Worm (Caenorhabditis elegans): ENCODE data around the gene ZK856.19.

ZK856.19 gene

DNA sequence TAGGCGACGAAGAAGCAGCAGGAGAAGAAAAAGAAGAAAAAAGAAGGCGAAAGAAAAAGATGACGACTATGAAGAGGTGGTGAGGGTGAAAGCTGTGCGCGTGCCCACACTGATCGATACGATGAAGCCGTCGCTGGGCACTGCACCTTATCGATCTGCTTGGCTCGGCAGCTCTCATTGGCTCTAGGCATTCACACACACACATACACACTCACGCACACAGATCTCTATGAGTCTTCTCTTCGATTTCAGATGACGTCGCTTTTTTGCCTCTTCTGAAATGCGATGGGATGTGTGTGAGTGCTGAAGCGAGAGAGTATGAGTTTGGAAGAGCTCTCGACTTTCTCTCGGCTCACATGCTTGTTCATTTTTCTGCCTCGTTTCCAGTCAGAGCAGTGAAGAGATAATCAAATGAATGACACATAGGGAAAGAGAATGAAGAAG, 30.1 kb downstream of the ZK856.19 start (continued):
- peak; percentile 83 for TF ChIP-seq K12H6.12 (tag; optimal IDR thresholded peaks at IDR 0.05)
- no peak for TF ChIP-seq ceh-58 (GFP tag; IDR thresholded peaks at IDR 0.05)
- no peak for TF ChIP-seq mes-4 (tag; optimal IDR thresholded peaks at IDR 0.05)
- TF ChIP-seq fkh-3 (tag; optimal IDR thresholded peaks at IDR 0.05), result no peak
- no peak for TF ChIP-seq sea-2 (GFP tag; IDR thresholded peaks at IDR 0.05)
- TF ChIP-seq repo-1 (tag; optimal IDR thresholded peaks at IDR 0.05), result no peak
- TF ChIP-seq F55B11.4 (tag; optimal IDR thresholded peaks at IDR 0.05; ENCODE audit: borderline replicate concordance, insufficient read depth), result no peak
- TF ChIP-seq Y53F4B.3 (GFP tag; IDR thresholded peaks at IDR 0.05), result no peak
- TF ChIP-seq pha-4 (tag; optimal IDR thresholded peaks at IDR 0.05), result no peak
- no peak for TF ChIP-seq sdz-38 (tag; optimal IDR thresholded peaks at IDR 0.05)
- TF ChIP-seq nfyb-1 (GFP tag; IDR thresholded peaks at IDR 0.05), result peak; percentile 85
- no peak for TF ChIP-seq B0261.1 (tag; optimal IDR thresholded peaks at IDR 0.05)
- no peak for TF ChIP-seq nhr-179 (tag; optimal IDR thresholded peaks at IDR 0.05)
- no peak for TF ChIP-seq ama-1 (optimal IDR thresholded peaks at IDR 0.05)
- TF ChIP-seq ama-1 (GFP tag; optimal IDR thresholded peaks at IDR 0.05), result no peak
- no peak for TF ChIP-seq ztf-26 (tag; optimal IDR thresholded peaks at IDR 0.05)
- no peak for TF ChIP-seq cebp-1 (GFP tag; IDR thresholded peaks at IDR 0.05)
- TF ChIP-seq cebp-1 (tag; optimal IDR thresholded peaks at IDR 0.05), result peak; percentile 71
- no peak for TF ChIP-seq ets-4 (GFP tag; optimal IDR thresholded peaks at IDR 0.05)
- peak; percentile 58 for TF ChIP-seq ceh-27 (GFP tag; optimal IDR thresholded peaks at IDR 0.05)
- TF ChIP-seq gei-17 (GFP tag; optimal IDR thresholded peaks at IDR 0.05), result no peak
- TF ChIP-seq ceh-79 (tag; optimal IDR thresholded peaks at IDR 0.05), result no peak
- TF ChIP-seq hsf-1 (GFP tag; IDR thresholded peaks at IDR 0.05), result no peak
- TF ChIP-seq ekl-4 (GFP tag; IDR thresholded peaks at IDR 0.05), result no peak
- no peak for TF ChIP-seq Y56A3A.18 (GFP tag; IDR thresholded peaks at IDR 0.05)
- no peak for TF ChIP-seq ceh-100 (GFP tag; IDR thresholded peaks at IDR 0.05)
- no peak for TF ChIP-seq egrh-3 (GFP tag; IDR thresholded peaks at IDR 0.05)
- TF ChIP-seq lin-40 (tag; optimal IDR thresholded peaks at IDR 0.05), result peak; percentile 63
- peak in 1 of 3 experiments; percentile 41 for TF ChIP-seq lin-35 (GFP tag; optimal IDR thresholded peaks at IDR 0.05)
- no peak for TF ChIP-seq snpc-4 (GFP tag; optimal IDR thresholded peaks at IDR 0.05)
- TF ChIP-seq snpc-4 (tag; optimal IDR thresholded peaks at IDR 0.05), result peak in 1 of 4 experiments; percentile 5
- 0 out of 2 replicates have a peak, but pooled peaks have one; percentile 51 for TF ChIP-seq dox-1 (GFP tag; IDR thresholded peaks at IDR 0.05)
- TF ChIP-seq snpc-1.1 (tag; optimal IDR thresholded peaks at IDR 0.05; ENCODE audit: insufficient read depth), result no peak
- TF ChIP-seq mcd-1 (GFP tag; IDR thresholded peaks at IDR 0.05), result peak; percentile 61
- no peak for TF ChIP-seq egl-44 (GFP tag; IDR thresholded peaks at IDR 0.05)
- no peak for TF ChIP-seq rec-8 (tag; optimal IDR thresholded peaks at IDR 0.05)
- TF ChIP-seq unc-130 (GFP tag; optimal IDR thresholded peaks at IDR 0.05), result no peak
- TF ChIP-seq lsl-1 (GFP tag; optimal IDR thresholded peaks at IDR 0.05), result no peak
- TF ChIP-seq cebp-2 (GFP tag; IDR thresholded peaks at IDR 0.05), result no peak
- no peak for TF ChIP-seq Y79H2A.3 (GFP tag; conservative IDR thresholded peaks at IDR 0.05)
- TF ChIP-seq tbx-9 (tag; optimal IDR thresholded peaks at IDR 0.05; ENCODE audit: borderline replicate concordance), result no peak
- TF ChIP-seq bed-2 (GFP tag; IDR thresholded peaks at IDR 0.05), result no peak
- no peak for TF ChIP-seq F52B5.7 (tag; optimal IDR thresholded peaks at IDR 0.05)
- no peak for TF ChIP-seq nhr-120 (GFP tag; IDR thresholded peaks at IDR 0.05)
- no peak for TF ChIP-seq nfya-1 (tag; optimal IDR thresholded peaks at IDR 0.05; ENCODE audit: borderline replicate concordance, insufficient read depth)
- no peak for TF ChIP-seq mxl-1 (tag; optimal IDR thresholded peaks at IDR 0.05)
- no peak for TF ChIP-seq lsy-27 (tag; optimal IDR thresholded peaks at IDR 0.05; ENCODE audit: borderline replicate concordance, insufficient read depth)
- TF ChIP-seq madf-3 (GFP tag; IDR thresholded peaks at IDR 0.05), result no peak
- TF ChIP-seq ztf-25 (GFP tag; IDR thresholded peaks at IDR 0.05), result no peak
- no peak for TF ChIP-seq die-1 (tag; optimal IDR thresholded peaks at IDR 0.05)

Measured in whole organism, young adult.